Fruit fly (Drosophila melanogaster) whole organism, pupa: ENCODE data around the gene melt.

ENCODE experiments used
- CG10348 ChIP-seq: fragments of 200-800 bp; sonication (Bioruptor generic); IDR thresholded peaks from 2 replicates; pipeline ENCODE4 v1.3.6; 2022; ENCODE audit warnings: missing biosample characterization, missing genetic modification characterization
- CG12605 ChIP-seq: fragments of 200-800 bp; sonication (Bioruptor generic); IDR thresholded peaks from 2 replicates; pipeline ENCODE4 v1.3.6; 2022; ENCODE audit warnings: missing biosample characterization, missing genetic modification characterization
- CG13204 ChIP-seq: fragments of 200-800 bp; sonication (Bioruptor generic); optimal IDR thresholded peaks from 2 replicates; lab custom pipeline; 2018; ENCODE audit warnings: missing biosample characterization, mild to moderate bottlenecking, missing genetic modification characterization, moderate library complexity
- CG17806 ChIP-seq: fragments of 200-800 bp; sonication (Bioruptor generic); optimal IDR thresholded peaks from 2 replicates; lab custom pipeline; 2018; ENCODE audit warnings: missing biosample characterization, mild to moderate bottlenecking, missing genetic modification characterization, moderate library complexity
- CG32121 ChIP-seq: fragments of 200-800 bp; sonication (Bioruptor generic); IDR thresholded peaks from 2 replicates; pipeline ENCODE4 v1.3.6; 2022; ENCODE audit warnings: missing biosample characterization, missing genetic modification characterization
- CG34367 ChIP-seq: fragments of 200-800 bp; sonication (Bioruptor generic); optimal IDR thresholded peaks from 2 replicates; lab custom pipeline; 2018; ENCODE audit warnings: missing biosample characterization, mild to moderate bottlenecking, missing genetic modification characterization
- CG8159 ChIP-seq: fragments of 200-800 bp; sonication (Bioruptor generic); optimal IDR thresholded peaks from 3 replicates; lab custom pipeline; 2018; ENCODE audit warnings: missing biosample characterization, mild to moderate bottlenecking, missing genetic modification characterization, moderate library complexity
- CG8301 ChIP-seq: fragments of 200-800 bp; sonication (Bioruptor generic); optimal IDR thresholded peaks from 2 replicates; lab custom pipeline; 2018; ENCODE audit warnings: missing biosample characterization, mild to moderate bottlenecking, missing genetic modification characterization
- CG9948 ChIP-seq: fragments of 200-800 bp; sonication (Bioruptor generic); optimal IDR thresholded peaks from 2 replicates; lab custom pipeline; 2018; ENCODE audit warnings: missing biosample characterization, mild to moderate bottlenecking, missing genetic modification characterization, moderate library complexity
- EcR ChIP-seq: fragments of 200-800 bp; sonication (Bioruptor generic); optimal IDR thresholded peaks from 3 replicates; lab custom pipeline; 2019; ENCODE audit warnings: missing biosample characterization, missing genetic modification characterization, mild to moderate bottlenecking, moderate library complexity, missing genetic modification reagents
- Ets98B ChIP-seq: fragments of 200-800 bp; sonication (Bioruptor generic); IDR thresholded peaks from 2 replicates; pipeline ENCODE4 v1.3.6; 2022; ENCODE audit warnings: missing biosample characterization, missing genetic modification characterization
- Pif1A ChIP-seq: fragments of 200-800 bp; sonication (Bioruptor generic); optimal IDR thresholded peaks from 3 replicates; lab custom pipeline; 2016; ENCODE audit warnings: missing biosample characterization, missing genetic modification characterization
- rn ChIP-seq: fragments of 200-800 bp; sonication (Bioruptor generic); IDR thresholded peaks from 2 replicates; pipeline ENCODE4 v1.3.6; 2022; ENCODE audit warnings: missing biosample characterization, missing genetic modification characterization

DNA sequence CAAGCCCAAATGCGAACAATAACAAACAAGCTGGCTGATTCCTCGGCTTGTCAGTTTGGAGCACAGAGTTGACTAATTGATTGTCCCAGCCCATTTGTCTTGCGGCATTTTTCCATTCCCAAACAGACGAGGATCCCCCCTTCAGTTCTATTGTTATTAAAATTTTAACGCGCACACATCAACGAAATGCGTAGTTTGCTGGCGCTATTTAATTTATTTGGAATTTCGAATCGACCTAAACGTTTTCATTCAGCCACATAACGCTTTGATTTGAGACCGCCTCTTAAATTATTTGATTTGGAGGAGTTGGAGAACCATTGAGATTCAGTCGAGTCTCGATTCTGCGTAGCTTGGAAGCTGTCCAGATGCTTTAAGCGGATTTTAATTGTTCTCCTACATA is 18.4 kb upstream of the melt start:
- no peak for TF ChIP-seq CG13204
- TF ChIP-seq rn (GFP tag; lab: Robert Waterston, UW) = no peak
- no peak for TF ChIP-seq Ets98B
- no peak for TF ChIP-seq CG8159 (tag; lab: Kevin White, UChicago)
- no peak for TF ChIP-seq EcR (GFP tag; lab: Kevin White, UChicago)
- no peak for TF ChIP-seq Pif1A (GFP tag; lab: Kevin White, UChicago)
- no peak for TF ChIP-seq CG10348
- no peak for TF ChIP-seq CG8301 (tag; lab: Kevin White, UChicago)
- TF ChIP-seq CG34367 = no peak
- TF ChIP-seq CG32121 (GFP tag; lab: Robert Waterston, UW) = no peak
- TF ChIP-seq CG9948 = no peak
- no peak for TF ChIP-seq CG17806 (tag; lab: Kevin White, UChicago)
- TF ChIP-seq CG12605 (GFP tag; lab: Robert Waterston, UW) = no peak
